Worm (Caenorhabditis elegans): Measurements from ENCODE around the gene F29B9.7.
A peak's percentile ranks its signal among the peaks of the same experiment; 100 is the strongest.

Gene F29B9.7

DNA sequence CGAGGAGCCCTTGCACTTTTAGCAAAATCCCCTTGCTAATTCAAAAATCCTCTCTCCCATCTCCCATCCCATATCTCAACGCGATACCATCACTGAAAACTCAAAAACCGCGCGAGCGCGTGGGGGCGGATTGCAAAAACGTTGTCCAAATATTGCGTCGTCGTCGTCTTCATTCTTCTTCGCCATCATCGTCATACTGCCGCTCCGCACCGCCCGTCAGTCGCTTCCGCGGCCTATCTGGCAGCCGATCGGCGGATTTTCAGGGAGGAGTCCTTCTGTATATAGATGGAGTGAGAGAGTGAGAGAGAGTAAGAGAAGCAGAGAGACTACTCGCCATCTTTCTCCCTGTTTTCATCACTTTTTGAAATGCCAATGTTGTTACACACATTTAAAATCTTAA is 37.3 kb downstream of the F29B9.7 start:
- TF ChIP-seq lin-13 (tag; optimal IDR thresholded peaks at IDR 0.05), result no peak
- TF ChIP-seq ham-2 (GFP tag; optimal IDR thresholded peaks at IDR 0.05), result peak; percentile 29
- no peak for TF ChIP-seq mep-1 (tag; optimal IDR thresholded peaks at IDR 0.05)
- TF ChIP-seq flh-1 (GFP tag; optimal IDR thresholded peaks at IDR 0.05), result no peak
- TF ChIP-seq pha-4 (tag; optimal IDR thresholded peaks at IDR 0.05), result no peak

ce11 chrIV:4688221-4688620 is 38.7 kb downstream of the F29B9.7 start, which contains the start of gene bus-4:
Gene bus-4 (plus strand): TSS chrIV:4688269.
- TF ChIP-seq ces-1 (GFP tag; optimal IDR thresholded peaks at IDR 0.05) (no peak), tbx-8 (GFP tag; optimal IDR thresholded peaks at IDR 0.05) (no peak), unc-120 (tag; optimal IDR thresholded peaks at IDR 0.05; ENCODE audit: poor library complexity, severe bottlenecking) (no peak), cnd-1 (tag; optimal IDR thresholded peaks at IDR 0.05) (no peak), sem-2 (GFP tag; optimal IDR thresholded peaks at IDR 0.05) (no peak), mab-5 (tag; optimal IDR thresholded peaks at IDR 0.05) (no peak), ceh-39 (tag; optimal IDR thresholded peaks at IDR 0.05) (no peak), blmp-1 (tag; optimal IDR thresholded peaks at IDR 0.05) (peak; percentile 11)

DNA sequence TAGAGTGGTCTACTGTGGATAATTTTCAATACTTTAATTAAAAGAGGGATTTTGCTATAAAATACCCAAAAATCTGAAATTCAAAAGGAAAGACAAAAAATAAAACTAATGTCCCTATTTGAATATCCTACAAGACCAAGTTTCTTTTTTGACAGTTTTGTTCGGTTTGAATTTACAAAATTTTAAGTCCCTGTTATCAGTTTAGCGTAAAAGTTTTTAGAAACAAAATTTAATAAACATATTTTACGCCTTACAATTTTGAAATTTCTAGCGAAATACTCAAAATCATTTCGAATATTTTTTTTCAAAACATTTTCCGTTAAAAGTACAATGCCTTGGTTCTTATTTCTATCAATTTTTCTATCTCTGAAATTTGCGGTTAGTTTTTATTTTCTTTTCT is 42.9 kb downstream of the F29B9.7 start, which contains the start of gene spe-51:
spe-51 (plus strand) TSS at position 301 of the 400 bp plus-strand sequence.
- TF ChIP-seq M03D4.4 (tag; optimal IDR thresholded peaks at IDR 0.05), result no peak
- TF ChIP-seq blmp-1 (tag; optimal IDR thresholded peaks at IDR 0.05), result no peak
- no peak for TF ChIP-seq ham-2 (GFP tag; optimal IDR thresholded peaks at IDR 0.05)
- no peak for TF ChIP-seq ceh-83 (GFP tag; optimal IDR thresholded peaks at IDR 0.05)
- TF ChIP-seq drap-1 (GFP tag; optimal IDR thresholded peaks at IDR 0.05), result no peak

Measured in whole organism, mixed stage, embryonic.